Fruit fly (Drosophila melanogaster) whole organism, pupa: ENCODE data around the gene gudu.

Experiments used
- CG15710 ChIP-seq: fragments of 200-800 bp; sonication (Bioruptor generic); optimal IDR thresholded peaks from 2 replicates; lab custom pipeline; 2018; ENCODE audit warnings: missing biosample characterization, mild to moderate bottlenecking, missing genetic modification characterization, moderate library complexity
- CG32121 ChIP-seq: fragments of 200-800 bp; sonication (Bioruptor generic); IDR thresholded peaks from 2 replicates; pipeline ENCODE4 v1.3.6; 2022; ENCODE audit warnings: missing biosample characterization, missing genetic modification characterization
- EcR ChIP-seq: fragments of 200-800 bp; sonication (Bioruptor generic); optimal IDR thresholded peaks from 3 replicates; lab custom pipeline; 2019; ENCODE audit warnings: missing biosample characterization, missing genetic modification characterization, mild to moderate bottlenecking, moderate library complexity, missing genetic modification reagents
- rn ChIP-seq: fragments of 200-800 bp; sonication (Bioruptor generic); IDR thresholded peaks from 2 replicates; pipeline ENCODE4 v1.3.6; 2022; ENCODE audit warnings: missing biosample characterization, missing genetic modification characterization

dm6 chr2L:7358008-7358582, 30.2 kb upstream of the gudu start:
- TF ChIP-seq rn (GFP tag; lab: Robert Waterston, UW) (peak; percentile 71), CG15710 (tag; lab: Kevin White, UChicago) (peak; percentile 97), EcR (GFP tag; lab: Kevin White, UChicago) (peak; percentile 80), CG32121 (GFP tag; lab: Robert Waterston, UW) (no peak)
